Fruit fly (Drosophila melanogaster) whole organism, embryonic: ENCODE results near the gene ebi.
A peak's percentile ranks its signal among the peaks of the same experiment; 100 is the strongest.

Source experiments
- Atf3 ChIP-seq: fragments of 200-800 bp; sonication (Bioruptor generic); optimal IDR thresholded peaks from 3 replicates; lab custom pipeline; 2016; ENCODE audit warnings: missing biosample characterization, missing genetic modification characterization
- Atf6 ChIP-seq: fragments of 200-800 bp; sonication (Bioruptor generic); IDR thresholded peaks from 2 replicates; pipeline ENCODE4 v1.3.6; 2022; ENCODE audit warnings: missing biosample characterization, missing genetic modification characterization
- B-H1 ChIP-seq: fragments of 200-800 bp; sonication (Bioruptor generic); IDR thresholded peaks from 3 replicates; pipeline ENCODE4 v1.3.6; 2022; ENCODE audit warnings: missing biosample characterization, missing genetic modification characterization
- Bgb ChIP-seq: fragments of 200-800 bp; sonication (Bioruptor generic); IDR thresholded peaks from 2 replicates; pipeline ENCODE4 v1.3.6; 2022; ENCODE audit warnings: missing biosample characterization, missing genetic modification characterization; ENCODE audit not compliant: partially characterized antibody
- Blimp-1 ChIP-seq: fragments of 200-800 bp; sonication (Bioruptor generic); optimal IDR thresholded peaks from 3 replicates; lab custom pipeline; 2018; ENCODE audit warnings: missing biosample characterization, missing genetic modification characterization, mild to moderate bottlenecking, moderate library complexity, missing genetic modification reagents
- CG10209 ChIP-seq: fragments of 200-800 bp; sonication (Bioruptor generic); optimal IDR thresholded peaks from 3 replicates; lab custom pipeline; 2017; ENCODE audit warnings: missing biosample characterization, mild to moderate bottlenecking, missing genetic modification characterization, missing genetic modification reagents
- CG10565 ChIP-seq: fragments of 200-800 bp; sonication (Bioruptor generic); optimal IDR thresholded peaks from 3 replicates; lab custom pipeline; 2016; ENCODE audit warnings: missing biosample characterization, mild to moderate bottlenecking, missing genetic modification characterization
- CG11093 ChIP-seq: fragments of 200-800 bp; sonication (Bioruptor generic); IDR thresholded peaks from 3 replicates; pipeline ENCODE4 v1.3.6; 2022; ENCODE audit warnings: missing biosample characterization, missing genetic modification characterization
- CG11504 ChIP-seq: fragments of 200-800 bp; sonication (Bioruptor generic); optimal IDR thresholded peaks from 3 replicates; lab custom pipeline; 2019; ENCODE audit warnings: missing biosample characterization, mild to moderate bottlenecking, missing genetic modification characterization, moderate library complexity
- CG12942 ChIP-seq: fragments of 200-800 bp; sonication (Bioruptor generic); optimal IDR thresholded peaks from 3 replicates; lab custom pipeline; 2016; ENCODE audit warnings: missing biosample characterization, missing genetic modification characterization
- CG14860 ChIP-seq: fragments of 200-800 bp; sonication (Bioruptor generic); IDR thresholded peaks from 3 replicates; pipeline ENCODE4 v1.3.6; 2022; ENCODE audit warnings: missing biosample characterization, missing genetic modification characterization; ENCODE audit not compliant: partially characterized antibody
- CG1603 ChIP-seq: fragments of 200-800 bp; sonication (Bioruptor generic); optimal IDR thresholded peaks from 2 replicates; lab custom pipeline; 2019; ENCODE audit warnings: missing biosample characterization, mild to moderate bottlenecking, missing genetic modification characterization, moderate library complexity
- CG1832 ChIP-seq: fragments of 200-800 bp; sonication (Bioruptor generic); optimal IDR thresholded peaks from 2 replicates; lab custom pipeline; 2017; ENCODE audit warnings: missing biosample characterization, mild to moderate bottlenecking, missing genetic modification characterization, inconsistent platforms
- CG2116 ChIP-seq: fragments of 200-800 bp; sonication (Bioruptor generic); optimal IDR thresholded peaks from 3 replicates; lab custom pipeline; 2018; ENCODE audit warnings: missing biosample characterization, mild to moderate bottlenecking, missing genetic modification characterization
- CG30403 ChIP-seq: fragments of 200-800 bp; sonication (Bioruptor generic); optimal IDR thresholded peaks from 3 replicates; lab custom pipeline; 2016; ENCODE audit warnings: missing biosample characterization, missing genetic modification characterization
- CG32532 ChIP-seq: fragments of 200-800 bp; sonication (Bioruptor generic); IDR thresholded peaks from 2 replicates; pipeline ENCODE4 v1.3.6; 2022; ENCODE audit warnings: missing biosample characterization, missing genetic modification characterization
- CG42726 ChIP-seq: fragments of 200-800 bp; sonication (Bioruptor generic); IDR thresholded peaks from 2 replicates; pipeline ENCODE4 v1.3.6; 2022; ENCODE audit warnings: missing biosample characterization, missing genetic modification characterization; ENCODE audit not compliant: partially characterized antibody
- CG4617 ChIP-seq: fragments of 200-800 bp; sonication (Bioruptor generic); optimal IDR thresholded peaks from 3 replicates; lab custom pipeline; 2016; ENCODE audit warnings: missing biosample characterization, missing genetic modification characterization, borderline replicate concordance
- CG6689 ChIP-seq: fragments of 200-800 bp; sonication (Bioruptor generic); IDR thresholded peaks from 2 replicates; pipeline ENCODE4 v1.3.6; 2022; ENCODE audit warnings: missing biosample characterization, missing genetic modification characterization
- CG6765 ChIP-seq: fragments of 200-800 bp; sonication (Bioruptor generic); optimal IDR thresholded peaks from 3 replicates; lab custom pipeline; 2017; ENCODE audit warnings: missing biosample characterization, mild to moderate bottlenecking, missing genetic modification characterization
- CG6813 ChIP-seq: fragments of 200-800 bp; sonication (Bioruptor generic); optimal IDR thresholded peaks from 2 replicates; lab custom pipeline; 2017; ENCODE audit warnings: missing biosample characterization, missing genetic modification characterization, mild to moderate bottlenecking, moderate library complexity, missing genetic modification reagents
- Camta ChIP-seq: fragments of 200-800 bp; sonication (Bioruptor generic); optimal IDR thresholded peaks from 2 replicates; lab custom pipeline; 2016; ENCODE audit warnings: missing biosample characterization, missing genetic modification characterization
- D19B ChIP-seq: fragments of 200-800 bp; sonication (Bioruptor generic); optimal IDR thresholded peaks from 2 replicates; lab custom pipeline; 2017; ENCODE audit warnings: missing biosample characterization, mild to moderate bottlenecking, missing genetic modification characterization
- Dbx ChIP-seq: fragments of 200-800 bp; sonication (Bioruptor generic); IDR thresholded peaks from 3 replicates; pipeline ENCODE4 v1.3.6; 2022; ENCODE audit warnings: missing biosample characterization, missing genetic modification characterization
- HHEX ChIP-seq: fragments of 200-800 bp; sonication (Bioruptor generic); optimal IDR thresholded peaks from 3 replicates; lab custom pipeline; 2017; ENCODE audit warnings: missing biosample characterization, mild to moderate bottlenecking, missing genetic modification characterization, missing genetic modification reagents
- HLH54F ChIP-seq: fragments of 200-800 bp; sonication (Bioruptor generic); optimal IDR thresholded peaks from 3 replicates; lab custom pipeline; 2016; ENCODE audit warnings: missing biosample characterization, missing genetic modification characterization
- Kr ChIP-seq: fragments of 200-800 bp; sonication (Bioruptor generic); optimal IDR thresholded peaks from 2 replicates; lab custom pipeline; 2017; ENCODE audit warnings: missing biosample characterization, mild to moderate bottlenecking, missing genetic modification characterization
- Lim3 ChIP-seq: fragments of 200-800 bp; sonication (Bioruptor generic); IDR thresholded peaks from 2 replicates; pipeline ENCODE4 v1.3.6; 2022; ENCODE audit warnings: missing biosample characterization, missing genetic modification characterization
- MTF-1 ChIP-seq: fragments of 200-800 bp; sonication (Bioruptor generic); optimal IDR thresholded peaks from 2 replicates; lab custom pipeline; 2018; ENCODE audit warnings: missing biosample characterization, mild to moderate bottlenecking, missing genetic modification characterization, borderline replicate concordance
- Max ChIP-seq: fragments of 200-800 bp; sonication (Bioruptor generic); optimal IDR thresholded peaks from 2 replicates; lab custom pipeline; 2016; ENCODE audit warnings: missing biosample characterization, mild to moderate bottlenecking, missing genetic modification characterization
- Sox102F ChIP-seq: fragments of 200-800 bp; sonication (Bioruptor generic); optimal IDR thresholded peaks from 2 replicates; lab custom pipeline; 2018; ENCODE audit warnings: missing biosample characterization, mild to moderate bottlenecking, missing genetic modification characterization, moderate library complexity
- Ssrp ChIP-seq: fragments of 200-800 bp; sonication (Bioruptor generic); optimal IDR thresholded peaks from 2 replicates; lab custom pipeline; 2018; ENCODE audit warnings: missing biosample characterization, mild to moderate bottlenecking, missing genetic modification characterization, moderate library complexity
- al ChIP-seq: fragments of 200-800 bp; sonication (Bioruptor generic); IDR thresholded peaks from 2 replicates; pipeline ENCODE4 v1.3.6; 2022; ENCODE audit warnings: missing biosample characterization, missing genetic modification characterization
- ap ChIP-seq: fragments of 200-800 bp; sonication (Bioruptor generic); IDR thresholded peaks from 2 replicates; pipeline ENCODE4 v1.3.6; 2022; ENCODE audit warnings: missing biosample characterization, missing genetic modification characterization
- bcd ChIP-seq: fragments of 200-800 bp; sonication (Bioruptor generic); optimal IDR thresholded peaks from 2 replicates; lab custom pipeline; 2017; ENCODE audit warnings: missing biosample characterization, mild to moderate bottlenecking, missing genetic modification characterization
- bowl ChIP-seq: fragments of 200-800 bp; sonication (Bioruptor generic); IDR thresholded peaks from 2 replicates; pipeline ENCODE4 v1.3.6; 2022; ENCODE audit warnings: missing biosample characterization, missing genetic modification characterization
- crc ChIP-seq: fragments of 200-800 bp; sonication (Bioruptor generic); optimal IDR thresholded peaks from 2 replicates; lab custom pipeline; 2016; ENCODE audit warnings: missing biosample characterization, missing genetic modification characterization
- fu2 ChIP-seq: fragments of 200-800 bp; sonication (Bioruptor generic); optimal IDR thresholded peaks from 2 replicates; lab custom pipeline; 2016; ENCODE audit warnings: missing biosample characterization, missing genetic modification characterization
- kah ChIP-seq: fragments of 200-800 bp; sonication (Bioruptor generic); optimal IDR thresholded peaks from 2 replicates; lab custom pipeline; 2018; ENCODE audit warnings: missing biosample characterization, mild to moderate bottlenecking, missing genetic modification characterization
- lilli ChIP-seq: fragments of 200-800 bp; sonication (Bioruptor generic); optimal IDR thresholded peaks from 3 replicates; lab custom pipeline; 2016; ENCODE audit warnings: missing biosample characterization, missing genetic modification characterization
- mirr ChIP-seq: fragments of 200-800 bp; sonication (Bioruptor generic); optimal IDR thresholded peaks from 3 replicates; lab custom pipeline; 2018; ENCODE audit warnings: missing biosample characterization, mild to moderate bottlenecking, missing genetic modification characterization
- repo ChIP-seq: fragments of 200-800 bp; sonication (Bioruptor generic); optimal IDR thresholded peaks from 2 replicates; lab custom pipeline; 2016; ENCODE audit warnings: missing biosample characterization, missing genetic modification characterization
- schlank ChIP-seq: fragments of 200-800 bp; sonication (Bioruptor generic); optimal IDR thresholded peaks from 2 replicates; lab custom pipeline; 2018; ENCODE audit warnings: missing biosample characterization, mild to moderate bottlenecking, missing genetic modification characterization
- scrt ChIP-seq: fragments of 200-800 bp; sonication (Bioruptor generic); optimal IDR thresholded peaks from 2 replicates; lab custom pipeline; 2018; ENCODE audit warnings: missing biosample characterization, mild to moderate bottlenecking, missing genetic modification characterization, moderate library complexity
- sima ChIP-seq: fragments of 200-800 bp; sonication (Bioruptor generic); optimal IDR thresholded peaks from 2 replicates; lab custom pipeline; 2016; ENCODE audit warnings: missing biosample characterization, missing genetic modification characterization
- slbo ChIP-seq: fragments of 200-800 bp; sonication (Bioruptor generic); IDR thresholded peaks from 2 replicates; pipeline ENCODE4 v1.3.6; 2022; ENCODE audit warnings: missing biosample characterization, missing genetic modification characterization
- sqz ChIP-seq: fragments of 200-800 bp; sonication (Bioruptor generic); optimal IDR thresholded peaks from 3 replicates; lab custom pipeline; 2018; ENCODE audit warnings: missing biosample characterization, mild to moderate bottlenecking, missing genetic modification characterization
- ssp ChIP-seq: fragments of 200-800 bp; sonication (Bioruptor generic); IDR thresholded peaks from 2 replicates; pipeline ENCODE4 v1.3.6; 2022; ENCODE audit warnings: missing biosample characterization, missing genetic modification characterization
- tna ChIP-seq: fragments of 200-800 bp; sonication (Bioruptor generic); IDR thresholded peaks from 2 replicates; pipeline ENCODE4 v1.3.6; 2022; ENCODE audit warnings: missing biosample characterization, missing genetic modification characterization; ENCODE audit not compliant: partially characterized antibody
- zen ChIP-seq: fragments of 200-800 bp; sonication (Bioruptor generic); optimal IDR thresholded peaks from 3 replicates; lab custom pipeline; 2018; ENCODE audit warnings: missing biosample characterization, mild to moderate bottlenecking, missing genetic modification characterization, moderate library complexity
- zen2 ChIP-seq: fragments of 200-800 bp; sonication (Bioruptor generic); IDR thresholded peaks from 3 replicates; pipeline ENCODE4 v1.3.6; 2022; ENCODE audit warnings: missing biosample characterization, missing genetic modification characterization; ENCODE audit not compliant: partially characterized antibody

ebi gene

dm6 chr2L:412931-413330 is 1.9 kb upstream of the ebi start (continued):
- TF ChIP-seq CG32532, result peak; percentile 35; the same call in 1 of the 2 replicates
- TF ChIP-seq Atf6 (GFP tag; lab: Robert Waterston, UW), result peak; percentile 44; the same call in 1 of the 2 replicates
- no peak for TF ChIP-seq MTF-1
- no peak for TF ChIP-seq D19B (GFP tag; lab: Kevin White, UChicago)
- no peak for TF ChIP-seq B-H1
- no peak for TF ChIP-seq Kr (GFP tag; lab: Kevin White, UChicago)
- TF ChIP-seq CG6689 (GFP tag; lab: Robert Waterston, UW), result peak; percentile 18; the same call in 1 of the 2 replicates
- TF ChIP-seq HHEX (GFP tag; lab: Kevin White, UChicago), result no peak
- TF ChIP-seq Max, result no peak
- TF ChIP-seq Atf3 (GFP tag; lab: Kevin White, UChicago), result no peak
- no peak for TF ChIP-seq HLH54F (GFP tag; lab: Kevin White, UChicago)
- TF ChIP-seq schlank (tag; lab: Kevin White, UChicago), result peak; percentile 21
- TF ChIP-seq lilli (GFP tag; lab: Kevin White, UChicago), result peak; percentile 30
- TF ChIP-seq CG42726 (GFP tag; lab: Robert Waterston, UW), result no peak
- TF ChIP-seq bcd (GFP tag; lab: Kevin White, UChicago), result no peak
- peak; percentile 24 for TF ChIP-seq CG30403 (GFP tag; lab: Kevin White, UChicago)
- TF ChIP-seq zen2, result no peak
- no peak for TF ChIP-seq Blimp-1 (GFP tag; lab: Kevin White, UChicago)
- TF ChIP-seq Bgb (GFP tag; lab: Robert Waterston, UW), result no peak
- TF ChIP-seq bowl, result no peak
- TF ChIP-seq CG10565 (GFP tag; lab: Kevin White, UChicago), result no peak
- no peak for TF ChIP-seq CG11504 (tag; lab: Kevin White, UChicago)
- no peak for TF ChIP-seq kah (GFP tag; lab: Kevin White, UChicago)
- TF ChIP-seq ssp (GFP tag; lab: Robert Waterston, UW), result no peak
- no peak for TF ChIP-seq Sox102F
- no peak for TF ChIP-seq CG4617 (GFP tag; lab: Kevin White, UChicago)
- no peak for TF ChIP-seq CG14860
- no peak for TF ChIP-seq CG10209 (GFP tag; lab: Kevin White, UChicago)
- TF ChIP-seq Lim3, result no peak
- no peak for TF ChIP-seq Dbx (GFP tag; lab: Robert Waterston, UW)
- no peak for TF ChIP-seq ap (GFP tag; lab: Robert Waterston, UW)
- no peak for TF ChIP-seq tna (GFP tag; lab: Robert Waterston, UW)
- no peak for TF ChIP-seq CG1832 (GFP tag; lab: Kevin White, UChicago)
- TF ChIP-seq repo, result no peak
- no peak for TF ChIP-seq Ssrp (tag; lab: Kevin White, UChicago)
- TF ChIP-seq al, result peak; percentile 28; the same call in 1 of the 2 replicates
- no peak for TF ChIP-seq mirr (GFP tag; lab: Kevin White, UChicago)
- no peak for TF ChIP-seq CG6765 (GFP tag; lab: Kevin White, UChicago)
- TF ChIP-seq sima (GFP tag; lab: Kevin White, UChicago), result no peak
- TF ChIP-seq crc (GFP tag; lab: Kevin White, UChicago), result no peak
- TF ChIP-seq CG11093 (GFP tag; lab: Robert Waterston, UW), result no peak
- TF ChIP-seq CG1603, result no peak
- no peak for TF ChIP-seq sqz (GFP tag; lab: Kevin White, UChicago)
- TF ChIP-seq slbo, result peak; percentile 8; the same call in 1 of the 2 replicates
- TF ChIP-seq zen (tag; lab: Kevin White, UChicago), result no peak
- no peak for TF ChIP-seq Camta
- no peak for TF ChIP-seq CG12942 (GFP tag; lab: Kevin White, UChicago)
- TF ChIP-seq CG2116 (GFP tag; lab: Kevin White, UChicago), result no peak
- TF ChIP-seq CG6813 (GFP tag; lab: Kevin White, UChicago), result no peak
- no peak for TF ChIP-seq scrt (GFP tag; lab: Kevin White, UChicago)
- TF ChIP-seq fu2, result no peak
